Worm (Caenorhabditis elegans) whole organism, L1 larva: Measurements from ENCODE around the gene zip-7.

Experiments used
- C16A3.4 ChIP-seq: fragments of 150-350 bp; optimal IDR thresholded peaks from 2 replicates; lab custom pipeline; 2014; ENCODE audit warnings: missing biosample characterization, missing genetic modification characterization
- C34B4.2 ChIP-seq: sonication (generic microtip); optimal IDR thresholded peaks from 2 replicates; lab custom pipeline; 2017; ENCODE audit warnings: mild to moderate bottlenecking, missing genetic modification characterization, missing compliant biosample characterization
- aha-1 ChIP-seq: fragments of 150-350 bp; optimal IDR thresholded peaks from 2 replicates; lab custom pipeline; 2014; ENCODE audit warnings: missing biosample characterization, missing genetic modification characterization
- alr-1 ChIP-seq: fragments of 200-800 bp; sonication (Bioruptor generic); optimal IDR thresholded peaks from 2 replicates; lab custom pipeline; 2018; ENCODE audit warnings: borderline replicate concordance, mild to moderate bottlenecking, missing genetic modification characterization, missing compliant biosample characterization
- ceh-63 ChIP-seq: fragments of 200-800 bp; sonication (Bioruptor generic); optimal IDR thresholded peaks from 2 replicates; lab custom pipeline; 2018; ENCODE audit warnings: mild to moderate bottlenecking, missing genetic modification characterization, missing compliant biosample characterization
- ceh-8 ChIP-seq: fragments of 200-800 bp; sonication (Bioruptor generic); optimal IDR thresholded peaks from 2 replicates; lab custom pipeline; 2018; ENCODE audit warnings: mild to moderate bottlenecking, missing genetic modification characterization, moderate library complexity, missing compliant biosample characterization
- ceh-82 ChIP-seq, 3 experiments: fragments of 150-350 bp in 1 of 3; sonication (generic microtip) in 2 of 3; optimal IDR thresholded peaks; 2 replicates each; lab custom pipeline; 2014 to 2017; ENCODE audit warnings: missing biosample characterization in 3 of 3, missing genetic modification characterization in 3 of 3
- ceh-90 ChIP-seq: sonication (generic microtip); optimal IDR thresholded peaks from 2 replicates; lab custom pipeline; 2016; ENCODE audit warnings: missing genetic modification characterization, missing compliant biosample characterization
- ces-1 ChIP-seq: fragments of 150-350 bp; optimal IDR thresholded peaks from 2 replicates; lab custom pipeline; 2014; ENCODE audit warnings: missing biosample characterization, missing genetic modification reagents, missing genetic modification characterization
- dsc-1 ChIP-seq: sonication (generic microtip); optimal IDR thresholded peaks from 2 replicates; lab custom pipeline; 2016; ENCODE audit warnings: mild to moderate bottlenecking, missing genetic modification characterization, missing compliant biosample characterization
- efl-1 ChIP-seq, 4 experiments: fragments of 150-350 bp; optimal IDR thresholded peaks in 3 of 4; peaks in 1 of 4; 1 replicate in 1 of 4; 2 replicates in 3 of 4; lab custom pipeline; 2014; ENCODE audit warnings: missing biosample characterization in 2 of 4, missing genetic modification characterization in 2 of 4, missing genetic modification reagents in 2 of 4
- efl-3 ChIP-seq: fragments of 200-800 bp; sonication (Bioruptor generic); optimal IDR thresholded peaks from 2 replicates; lab custom pipeline; 2018; ENCODE audit warnings: mild to moderate bottlenecking, missing genetic modification characterization, missing compliant biosample characterization
- elt-2 ChIP-seq: sonication (generic microtip); optimal IDR thresholded peaks from 2 replicates; lab custom pipeline; 2016; ENCODE audit warnings: missing genetic modification characterization, mild to moderate bottlenecking, inconsistent platforms, missing compliant biosample characterization, missing genetic modification reagents
- ets-5 ChIP-seq: fragments of 200-800 bp; sonication (Bioruptor generic); IDR thresholded peaks from 2 replicates; pipeline ENCODE4 v1.3.6; 2022; ENCODE audit warnings: missing genetic modification characterization, missing compliant biosample characterization
- fkh-10 ChIP-seq: sonication (generic microtip); optimal IDR thresholded peaks from 2 replicates; lab custom pipeline; 2017; ENCODE audit warnings: missing biosample characterization, missing genetic modification reagents, missing genetic modification characterization
- fkh-8 ChIP-seq: sonication (generic microtip); optimal IDR thresholded peaks from 2 replicates; lab custom pipeline; 2016; ENCODE audit warnings: mild to moderate bottlenecking, missing genetic modification characterization, missing compliant biosample characterization
- grh-1 ChIP-seq: fragments of 200-800 bp; sonication (Bioruptor generic); IDR thresholded peaks from 2 replicates; pipeline ENCODE4 v1.3.6; 2022; ENCODE audit warnings: missing genetic modification reagents, missing genetic modification characterization, missing compliant biosample characterization
- isw-1 ChIP-seq: fragments of 200-800 bp; sonication (Bioruptor generic); IDR thresholded peaks from 2 replicates; pipeline ENCODE4 v1.3.6; 2022; ENCODE audit warnings: missing genetic modification characterization, missing compliant biosample characterization
- jun-1 ChIP-seq: fragments of 150-350 bp; optimal IDR thresholded peaks from 2 replicates; lab custom pipeline; 2014; ENCODE audit warnings: missing biosample characterization, missing genetic modification reagents, missing genetic modification characterization
- lin-13 ChIP-seq: fragments of 150-350 bp; optimal IDR thresholded peaks from 2 replicates; lab custom pipeline; 2014; ENCODE audit warnings: missing biosample characterization, missing genetic modification reagents, missing genetic modification characterization
- lin-14 ChIP-seq: fragments of 200-800 bp; sonication (Bioruptor generic); optimal IDR thresholded peaks from 2 replicates; lab custom pipeline; 2018; ENCODE audit warnings: mild to moderate bottlenecking, missing genetic modification characterization, moderate library complexity, missing compliant biosample characterization
- lir-3 ChIP-seq: sonication (generic microtip); optimal IDR thresholded peaks from 2 replicates; lab custom pipeline; 2016; ENCODE audit warnings: mild to moderate bottlenecking, missing genetic modification characterization, moderate library complexity, missing compliant biosample characterization; ENCODE audit not compliant: poor library complexity
- lsy-2 ChIP-seq, 2 experiments: fragments of 150-350 bp; optimal IDR thresholded peaks; 2 replicates each; lab custom pipeline; 2014; ENCODE audit warnings: missing biosample characterization in 2 of 2, missing genetic modification characterization in 2 of 2
- nhr-12 ChIP-seq: sonication (generic microtip); optimal IDR thresholded peaks from 2 replicates; lab custom pipeline; 2017; ENCODE audit warnings: missing biosample characterization, missing genetic modification characterization
- nhr-19 ChIP-seq: fragments of 200-800 bp; sonication (Bioruptor generic); conservative IDR thresholded peaks from 2 replicates; pipeline ENCODE4 v1.3.6; 2022; ENCODE audit warnings: missing genetic modification characterization, missing compliant biosample characterization
- nhr-20 ChIP-seq: sonication (generic microtip); optimal IDR thresholded peaks from 2 replicates; lab custom pipeline; 2016; ENCODE audit warnings: mild to moderate bottlenecking, missing genetic modification characterization, missing compliant biosample characterization
- nhr-237 ChIP-seq: fragments of 150-350 bp; optimal IDR thresholded peaks from 2 replicates; lab custom pipeline; 2014; ENCODE audit warnings: missing biosample characterization, missing genetic modification characterization
- nhr-28 ChIP-seq: fragments of 150-350 bp; optimal IDR thresholded peaks from 2 replicates; lab custom pipeline; 2014; ENCODE audit warnings: missing biosample characterization, missing genetic modification characterization
- nhr-71 ChIP-seq: sonication (generic microtip); optimal IDR thresholded peaks from 2 replicates; lab custom pipeline; 2016; ENCODE audit warnings: mild to moderate bottlenecking, missing genetic modification characterization, moderate library complexity, missing compliant biosample characterization
- nhr-77 ChIP-seq: fragments of 150-350 bp; optimal IDR thresholded peaks from 2 replicates; lab custom pipeline; 2014; ENCODE audit warnings: missing biosample characterization, missing genetic modification characterization
- nhr-84 ChIP-seq: sonication (generic microtip); optimal IDR thresholded peaks from 2 replicates; lab custom pipeline; 2017; ENCODE audit warnings: missing biosample characterization, missing genetic modification characterization
- nhr-85 ChIP-seq: sonication (generic microtip); peaks from one replicate; lab custom pipeline; 2016; ENCODE audit warnings: missing genetic modification characterization, inconsistent platforms, missing compliant biosample characterization
- nhr-90 ChIP-seq: sonication (generic microtip); optimal IDR thresholded peaks from 2 replicates; lab custom pipeline; 2016; ENCODE audit warnings: mild to moderate bottlenecking, missing genetic modification characterization, missing compliant biosample characterization; ENCODE audit not compliant: poor library complexity
- pqm-1 ChIP-seq: sonication (generic microtip); optimal IDR thresholded peaks from 3 replicates; lab custom pipeline; 2017; ENCODE audit warnings: missing biosample characterization, missing genetic modification characterization
- rnt-1 ChIP-seq: sonication (generic microtip); optimal IDR thresholded peaks from 2 replicates; lab custom pipeline; 2016; ENCODE audit warnings: mild to moderate bottlenecking, missing genetic modification characterization, moderate library complexity, missing compliant biosample characterization
- skn-1 ChIP-seq: fragments of 150-350 bp; optimal IDR thresholded peaks from 2 replicates; lab custom pipeline; 2014; ENCODE audit warnings: missing biosample characterization, missing genetic modification characterization
- snu-23 ChIP-seq: sonication (generic microtip); optimal IDR thresholded peaks from 2 replicates; lab custom pipeline; 2016; ENCODE audit warnings: missing genetic modification characterization, missing compliant biosample characterization
- sox-4 ChIP-seq: sonication (generic microtip); optimal IDR thresholded peaks from 2 replicates; lab custom pipeline; 2016; ENCODE audit warnings: missing genetic modification characterization, missing compliant biosample characterization
- sup-37 ChIP-seq: fragments of 200-800 bp; sonication (Bioruptor generic); optimal IDR thresholded peaks from 2 replicates; lab custom pipeline; 2018; ENCODE audit warnings: mild to moderate bottlenecking, missing genetic modification characterization, missing compliant biosample characterization
- tlp-1 ChIP-seq: fragments of 150-350 bp; optimal IDR thresholded peaks from 2 replicates; lab custom pipeline; 2014; ENCODE audit warnings: missing biosample characterization, missing genetic modification characterization
- unc-130 ChIP-seq: fragments of 150-350 bp; optimal IDR thresholded peaks from 2 replicates; lab custom pipeline; 2017; ENCODE audit warnings: missing biosample characterization, missing genetic modification characterization, inconsistent platforms
- unc-30 ChIP-seq: sonication (generic microtip); optimal IDR thresholded peaks from 2 replicates; lab custom pipeline; 2017; ENCODE audit warnings: missing biosample characterization, missing genetic modification characterization
- xbp-1 ChIP-seq: sonication (generic microtip); optimal IDR thresholded peaks from 2 replicates; lab custom pipeline; 2016; ENCODE audit warnings: missing genetic modification characterization, missing compliant biosample characterization
- ztf-11 ChIP-seq, 2 experiments: sonication (generic microtip); optimal IDR thresholded peaks; 2 replicates each; lab custom pipeline; 2016 to 2017; ENCODE audit warnings: missing genetic modification characterization in 2 of 2, missing biosample characterization in 1 of 2, missing compliant biosample characterization in 1 of 2

zip-7 gene

DNA sequence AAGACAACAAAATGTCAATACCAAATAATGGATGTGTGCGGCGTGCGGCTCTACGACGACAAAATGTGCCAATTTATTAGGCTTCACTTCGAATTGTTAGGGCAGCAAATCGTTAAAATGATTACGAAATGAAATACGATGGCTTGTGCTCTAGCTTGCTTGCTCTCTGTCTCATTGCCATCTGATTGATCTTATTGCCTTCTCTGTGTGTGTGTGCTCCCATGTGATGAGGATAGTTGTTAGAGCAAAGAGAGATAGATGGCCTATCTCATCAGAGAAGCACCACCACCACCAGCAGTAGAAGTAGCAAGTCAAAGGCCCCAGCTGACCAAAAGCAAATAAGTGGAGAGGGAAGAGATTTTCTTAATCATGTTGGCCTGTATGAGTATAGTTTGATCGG, 9.0 kb downstream of the zip-7 start:
- no peak for TF ChIP-seq xbp-1 (tag; lab: Kevin White, UChicago)
- peak; percentile 58 for TF ChIP-seq lin-14
- peak; percentile 19 for TF ChIP-seq snu-23 (GFP tag; lab: Kevin White, UChicago)
- TF ChIP-seq nhr-85 (tag; lab: Kevin White, UChicago) = peak; percentile 44
- no peak for TF ChIP-seq nhr-28 (tag; lab: Kevin White, UChicago)
- TF ChIP-seq nhr-84 (tag; lab: Kevin White, UChicago) = no peak
- no peak for TF ChIP-seq unc-130 (tag; lab: Kevin White, UChicago)
- peak; percentile 45 for TF ChIP-seq nhr-71 (tag; lab: Kevin White, UChicago)
- TF ChIP-seq grh-1 (GFP tag; lab: Robert Waterston, UW) = no peak
- no peak for TF ChIP-seq efl-1 (optimal IDR thresholded peaks at IDR 0.05; lab: Kevin White, UChicago)
- peak in 1 of 2 experiments; percentile 89 for TF ChIP-seq efl-1 (GFP tag; optimal IDR thresholded peaks at IDR 0.05 in 1 of 2; lab: Kevin White, UChicago)
- TF ChIP-seq rnt-1 = peak; percentile 34
- peak; percentile 38 for TF ChIP-seq skn-1 (tag; lab: Kevin White, UChicago)
- TF ChIP-seq ceh-82 (tag; optimal IDR thresholded peaks at IDR 0.05; lab: Kevin White, UChicago) = peak in 1 of 3 experiments; percentile 9
- TF ChIP-seq dsc-1 = peak; percentile 68
- TF ChIP-seq, all 84 proteins: peak for 9

ce11 chrIV:16494007-16494406, 11.5 kb downstream of the zip-7 start:
- TF ChIP-seq nhr-71 (tag; lab: Kevin White, UChicago) (no peak), efl-1 (optimal IDR thresholded peaks at IDR 0.05; lab: Kevin White, UChicago) (no peak), efl-1 (GFP tag; optimal IDR thresholded peaks at IDR 0.05 in 1 of 2; lab: Kevin White, UChicago) (peak in 1 of 2 experiments; percentile 30), sox-4 (no peak), lin-14 (peak; percentile 65), unc-130 (tag; lab: Kevin White, UChicago) (no peak), dsc-1 (peak; percentile 5), nhr-85 (tag; lab: Kevin White, UChicago) (peak; percentile 41), fkh-10 (GFP tag; lab: Kevin White, UChicago) (peak; percentile 42)
- TF ChIP-seq, all 84 proteins: peak for 5

DNA sequence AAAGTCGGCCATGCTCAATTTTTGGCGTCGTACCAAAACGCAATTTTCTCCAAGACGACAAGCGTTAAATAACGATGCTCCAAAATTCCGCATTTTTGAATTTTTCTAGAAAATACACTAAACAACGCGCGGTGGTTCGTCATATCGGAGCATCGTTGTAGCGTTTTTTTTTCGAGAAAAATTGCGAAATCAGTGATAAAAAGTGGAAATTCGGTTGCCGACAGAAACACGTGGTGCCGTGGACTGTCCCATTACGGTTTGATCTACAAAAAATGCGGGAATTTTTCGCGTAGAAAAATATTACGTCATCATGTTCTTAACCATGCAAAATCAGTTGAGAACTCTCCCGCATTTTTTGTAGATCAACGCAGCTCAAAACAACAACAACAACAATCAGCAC, 12.5 kb downstream of the zip-7 start:
- no peak for TF ChIP-seq lin-13 (GFP tag; lab: Kevin White, UChicago)
- TF ChIP-seq sup-37 (GFP tag; lab: Kevin White, UChicago) = no peak
- TF ChIP-seq ceh-63 (GFP tag; lab: Kevin White, UChicago) = no peak
- TF ChIP-seq ztf-11 (tag; optimal IDR thresholded peaks at IDR 0.05; lab: Kevin White, UChicago) = no peak
- no peak for TF ChIP-seq jun-1 (tag; lab: Kevin White, UChicago)
- no peak for TF ChIP-seq unc-30 (tag; lab: Kevin White, UChicago)
- no peak for TF ChIP-seq nhr-77 (tag; lab: Kevin White, UChicago)
- no peak for TF ChIP-seq efl-3 (GFP tag; lab: Kevin White, UChicago)
- TF ChIP-seq skn-1 (tag; lab: Kevin White, UChicago) = no peak
- no peak for TF ChIP-seq alr-1 (tag; lab: Kevin White, UChicago)
- TF ChIP-seq pqm-1 (tag; lab: Kevin White, UChicago) = no peak
- no peak for TF ChIP-seq tlp-1
- no peak for TF ChIP-seq nhr-71 (tag; lab: Kevin White, UChicago)
- TF ChIP-seq ceh-8 (GFP tag; lab: Kevin White, UChicago) = no peak
- TF ChIP-seq ets-5 (GFP tag; lab: Robert Waterston, UW) = no peak
- TF ChIP-seq isw-1 (GFP tag; lab: Robert Waterston, UW) = no peak
- TF ChIP-seq, all 84 proteins: peak for 0

DNA sequence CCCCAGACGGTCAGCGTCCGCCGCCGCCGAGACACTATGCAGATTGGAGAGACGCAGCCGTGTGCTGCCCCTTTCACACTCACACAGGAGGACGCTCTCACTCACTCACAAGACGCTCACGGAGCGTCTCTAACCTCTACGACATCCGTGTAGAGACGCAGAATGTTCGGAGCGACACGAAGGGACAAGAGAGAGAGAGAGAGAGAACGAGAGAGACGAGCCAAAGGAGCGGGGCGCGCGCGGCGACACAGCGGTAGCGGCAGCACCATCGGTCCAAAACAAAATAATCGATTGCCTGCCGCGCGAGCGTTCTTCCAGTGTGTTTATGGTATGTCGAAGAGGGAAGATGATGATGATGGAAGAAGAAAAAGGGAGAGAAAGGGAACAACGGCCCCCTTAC, 13.2 kb downstream of the zip-7 start:
- TF ChIP-seq unc-30 (tag; lab: Kevin White, UChicago) (no peak), skn-1 (tag; lab: Kevin White, UChicago) (peak; percentile 55), rnt-1 (peak; percentile 91), nhr-90 (peak; percentile 85), ceh-8 (GFP tag; lab: Kevin White, UChicago) (peak; percentile 58), nhr-85 (tag; lab: Kevin White, UChicago) (peak; percentile 91), ces-1 (GFP tag; lab: Kevin White, UChicago) (no peak), nhr-20 (tag; lab: Kevin White, UChicago) (peak; percentile 91), nhr-84 (tag; lab: Kevin White, UChicago) (no peak), nhr-237 (peak; percentile 37), nhr-19 (peak; percentile 74), jun-1 (tag; lab: Kevin White, UChicago) (peak; percentile 88), C16A3.4 (tag; lab: Kevin White, UChicago) (peak; percentile 58), aha-1 (tag; lab: Kevin White, UChicago) (peak; percentile 41), ceh-90 (tag; lab: Kevin White, UChicago) (no peak), lsy-2 (tag; optimal IDR thresholded peaks at IDR 0.05; lab: Kevin White, UChicago) (peak; percentile 74 to 86), elt-2 (tag; lab: Kevin White, UChicago) (peak; percentile 47), dsc-1 (peak; percentile 59), lir-3 (tag; lab: Kevin White, UChicago) (no peak), fkh-10 (GFP tag; lab: Kevin White, UChicago) (no peak), fkh-8 (tag; lab: Kevin White, UChicago) (peak; percentile 89), nhr-12 (tag; lab: Kevin White, UChicago) (no peak), nhr-28 (tag; lab: Kevin White, UChicago) (no peak), C34B4.2 (tag; lab: Kevin White, UChicago) (no peak)
